Worm (Caenorhabditis elegans) whole organism, L3 larva: Measurements from ENCODE around the gene Y116A8B.4.

Source experiments
- R02D3.7 ChIP-seq: fragments of 150-350 bp; optimal IDR thresholded peaks from 2 replicates; lab custom pipeline; 2014; ENCODE audit warnings: missing biosample characterization, missing genetic modification characterization
- ama-1 ChIP-seq: fragments of 150-350 bp; optimal IDR thresholded peaks from 2 replicates; lab custom pipeline; 2018
- ceh-16 ChIP-seq: sonication (generic microtip); optimal IDR thresholded peaks from 2 replicates; lab custom pipeline; 2017; ENCODE audit warnings: missing biosample characterization, missing genetic modification characterization
- ceh-28 ChIP-seq: fragments of 150-350 bp; optimal IDR thresholded peaks from 2 replicates; lab custom pipeline; 2014; ENCODE audit warnings: missing biosample characterization, missing genetic modification reagents, missing genetic modification characterization
- ceh-82 ChIP-seq: fragments of 150-350 bp; optimal IDR thresholded peaks from 2 replicates; lab custom pipeline; 2014; ENCODE audit warnings: missing biosample characterization, missing genetic modification characterization
- ceh-9 ChIP-seq: sonication (generic microtip); optimal IDR thresholded peaks from 2 replicates; lab custom pipeline; 2018; ENCODE audit warnings: missing biosample characterization, missing genetic modification characterization
- elt-1 ChIP-seq: fragments of 150-350 bp; optimal IDR thresholded peaks from 2 replicates; lab custom pipeline; 2014; ENCODE audit warnings: missing biosample characterization, missing genetic modification characterization
- elt-2 ChIP-seq: sonication (generic microtip); optimal IDR thresholded peaks from 2 replicates; lab custom pipeline; 2016; ENCODE audit warnings: missing genetic modification reagents, mild to moderate bottlenecking, missing genetic modification characterization, missing compliant biosample characterization
- elt-3 ChIP-seq, 3 experiments: fragments of 150-350 bp in 1 of 3; sonication (generic microtip) in 2 of 3; optimal IDR thresholded peaks; 2 replicates in 2 of 3; 4 replicates in 1 of 3; lab custom pipeline; 2014 to 2017; ENCODE audit warnings: missing biosample characterization in 3 of 3, missing genetic modification characterization in 3 of 3
- fkh-10 ChIP-seq: sonication (generic microtip); optimal IDR thresholded peaks from 2 replicates; lab custom pipeline; 2017; ENCODE audit warnings: missing biosample characterization, missing genetic modification reagents, missing genetic modification characterization
- fkh-2 ChIP-seq: fragments of 150-350 bp; optimal IDR thresholded peaks from 2 replicates; lab custom pipeline; 2014; ENCODE audit warnings: missing biosample characterization, missing genetic modification reagents, missing genetic modification characterization
- fos-1 ChIP-seq: fragments of 150-350 bp; optimal IDR thresholded peaks from 2 replicates; lab custom pipeline; 2014; ENCODE audit warnings: missing biosample characterization, missing genetic modification characterization
- hmg-11 ChIP-seq: sonication (generic microtip); optimal IDR thresholded peaks from 2 replicates; lab custom pipeline; 2016; ENCODE audit warnings: missing genetic modification characterization, missing compliant biosample characterization
- lin-39 ChIP-seq: fragments of 150-350 bp; optimal IDR thresholded peaks from 2 replicates; lab custom pipeline; 2018; ENCODE audit warnings: missing biosample characterization, missing genetic modification reagents, missing genetic modification characterization
- lsy-12 ChIP-seq: sonication (generic microtip); optimal IDR thresholded peaks from 2 replicates; lab custom pipeline; 2016; ENCODE audit warnings: mild to moderate bottlenecking, missing genetic modification characterization, missing compliant biosample characterization
- mdl-1 ChIP-seq: fragments of 150-350 bp; optimal IDR thresholded peaks from 2 replicates; lab custom pipeline; 2014; ENCODE audit warnings: missing biosample characterization, missing genetic modification characterization
- mml-1 ChIP-seq: fragments of 150-350 bp; sonication (generic microtip); optimal IDR thresholded peaks from 3 replicates; lab custom pipeline; 2014; ENCODE audit warnings: missing biosample characterization, missing genetic modification characterization
- nhr-11 ChIP-seq: fragments of 150-350 bp; optimal IDR thresholded peaks from 2 replicates; lab custom pipeline; 2014; ENCODE audit warnings: missing biosample characterization, missing genetic modification characterization
- nhr-23 ChIP-seq: fragments of 150-350 bp; optimal IDR thresholded peaks from 2 replicates; lab custom pipeline; 2014; ENCODE audit warnings: missing biosample characterization, missing genetic modification reagents, missing genetic modification characterization
- nhr-237 ChIP-seq: fragments of 150-350 bp; optimal IDR thresholded peaks from 2 replicates; lab custom pipeline; 2014; ENCODE audit warnings: missing biosample characterization, missing genetic modification characterization
- nhr-25 ChIP-seq: sonication (generic microtip); optimal IDR thresholded peaks from 2 replicates; lab custom pipeline; 2017; ENCODE audit warnings: missing biosample characterization, missing genetic modification characterization
- nhr-43 ChIP-seq: sonication (generic microtip); optimal IDR thresholded peaks from 2 replicates; lab custom pipeline; 2016; ENCODE audit warnings: mild to moderate bottlenecking, missing genetic modification characterization, missing compliant biosample characterization; ENCODE audit not compliant: poor library complexity, severe bottlenecking
- nhr-67 ChIP-seq: fragments of 150-350 bp; optimal IDR thresholded peaks from 2 replicates; lab custom pipeline; 2014; ENCODE audit warnings: missing biosample characterization, missing genetic modification characterization
- nhr-76 ChIP-seq: fragments of 150-350 bp; sonication (generic microtip); optimal IDR thresholded peaks from 5 replicates; lab custom pipeline; 2014; ENCODE audit warnings: missing biosample characterization, missing genetic modification characterization
- pha-4 ChIP-seq: fragments of 150-350 bp; optimal IDR thresholded peaks from 2 replicates; lab custom pipeline; 2014; ENCODE audit warnings: missing biosample characterization, missing genetic modification reagents, missing genetic modification characterization
- pqm-1 ChIP-seq: fragments of 150-350 bp; optimal IDR thresholded peaks from 2 replicates; lab custom pipeline; 2017; ENCODE audit warnings: missing biosample characterization, missing genetic modification characterization, inconsistent platforms
- snpc-4 ChIP-seq: fragments of 150-350 bp; optimal IDR thresholded peaks from 2 replicates; lab custom pipeline; 2014; ENCODE audit warnings: missing biosample characterization, missing genetic modification characterization
- unc-39 ChIP-seq: sonication (generic microtip); optimal IDR thresholded peaks from 4 replicates; lab custom pipeline; 2017; ENCODE audit warnings: missing biosample characterization, missing genetic modification characterization
- unc-62 ChIP-seq: fragments of 150-350 bp; sonication (generic microtip); optimal IDR thresholded peaks from 4 replicates; lab custom pipeline; 2014; ENCODE audit warnings: missing biosample characterization, missing genetic modification reagents, missing genetic modification characterization

Y116A8B.4 gene

ce11 chrIV:17223474-17223873 lies at the start of gene Y116A8B.4:
Gene Y116A8B.4 (plus strand): TSS chrIV:17223774.
- TF ChIP-seq elt-2 (tag; lab: Kevin White, UChicago) (no peak), mml-1 (tag; lab: Kevin White, UChicago) (no peak), unc-39 (tag; lab: Kevin White, UChicago) (no peak), ceh-82 (tag; lab: Kevin White, UChicago) (no peak), mdl-1 (tag; lab: Kevin White, UChicago) (no peak)
- TF ChIP-seq, all 47 proteins: peak for 0

- TF ChIP-seq lsy-12 (tag; lab: Kevin White, UChicago) (peak; percentile 36), fos-1 (tag; lab: Kevin White, UChicago) (peak; percentile 24), pha-4 (tag; lab: Kevin White, UChicago) (peak; percentile 11), elt-3 (tag; optimal IDR thresholded peaks at IDR 0.05; lab: Kevin White, UChicago) (no peak), ceh-28 (tag; lab: Kevin White, UChicago) (peak; percentile 19), pqm-1 (tag; lab: Kevin White, UChicago) (peak; percentile 94), nhr-76 (tag; lab: Kevin White, UChicago) (no peak), elt-2 (tag; lab: Kevin White, UChicago) (peak; percentile 98), elt-1 (tag; lab: Kevin White, UChicago) (no peak)
- TF ChIP-seq, all 47 proteins: peak for 6
Observed at ce11 chrIV:17174087-17174486, 49.5 kb upstream of the Y116A8B.4 start.

- TF ChIP-seq pha-4 (tag; lab: Kevin White, UChicago) = peak; percentile 33
- peak; percentile 45 for TF ChIP-seq elt-2 (tag; lab: Kevin White, UChicago)
- TF ChIP-seq hmg-11 (tag; lab: Kevin White, UChicago) = no peak
Observed at ce11 chrIV:17174980-17175379, 48.6 kb upstream of the Y116A8B.4 start.

ce11 chrIV:17176177-17176576 lies 47.4 kb upstream of the Y116A8B.4 start, which contains the start of gene C52D10.3:
Gene C52D10.3 (plus strand): TSS chrIV:17176477.
- TF ChIP-seq nhr-237 (no peak), snpc-4 (no peak), ceh-9 (tag; lab: Kevin White, UChicago) (no peak), nhr-25 (tag; lab: Kevin White, UChicago) (no peak), pqm-1 (tag; lab: Kevin White, UChicago) (no peak), nhr-43 (tag; lab: Kevin White, UChicago) (no peak)
- TF ChIP-seq, all 47 proteins: peak for 0

ce11 chrIV:17179071-17179470 lies 44.5 kb upstream of the Y116A8B.4 start:
- TF ChIP-seq pqm-1 (tag; lab: Kevin White, UChicago) (peak; percentile 82), unc-39 (tag; lab: Kevin White, UChicago) (no peak), elt-2 (tag; lab: Kevin White, UChicago) (peak; percentile 66)

ce11 chrIV:17179565-17179964 lies 44.0 kb upstream of the Y116A8B.4 start:
- TF ChIP-seq mdl-1 (tag; lab: Kevin White, UChicago) (no peak), elt-2 (tag; lab: Kevin White, UChicago) (peak; percentile 45), pqm-1 (tag; lab: Kevin White, UChicago) (peak; percentile 70)

ce11 chrIV:17183032-17183608 lies 40.5 kb upstream of the Y116A8B.4 start:
- TF ChIP-seq R02D3.7 = no peak
- no peak for TF ChIP-seq nhr-67 (tag; lab: Kevin White, UChicago)
- no peak for TF ChIP-seq lsy-12 (tag; lab: Kevin White, UChicago)
- no peak for TF ChIP-seq ceh-16
- TF ChIP-seq nhr-23 (tag; lab: Kevin White, UChicago) = no peak
- TF ChIP-seq mdl-1 (tag; lab: Kevin White, UChicago) = no peak
- TF ChIP-seq nhr-11 (tag; lab: Kevin White, UChicago) = no peak

ce11 chrIV:17183629-17184028 lies 39.9 kb upstream of the Y116A8B.4 start, which contains the start of gene col-138:
Gene col-138 (minus strand): TSS chrIV:17183729.
- TF ChIP-seq ceh-28 (tag; lab: Kevin White, UChicago) = no peak
- no peak for TF ChIP-seq unc-39 (tag; lab: Kevin White, UChicago)
- no peak for TF ChIP-seq pqm-1 (tag; lab: Kevin White, UChicago)
- TF ChIP-seq nhr-76 (tag; lab: Kevin White, UChicago) = no peak
- no peak for TF ChIP-seq fkh-10 (GFP tag; lab: Kevin White, UChicago)
- TF ChIP-seq ama-1 (lab: Kevin White, UChicago) = no peak
- TF ChIP-seq fos-1 (tag; lab: Kevin White, UChicago) = no peak
- TF ChIP-seq lin-39 (tag; lab: Kevin White, UChicago) = no peak
- TF ChIP-seq ceh-9 (tag; lab: Kevin White, UChicago) = no peak
- no peak for TF ChIP-seq mml-1 (tag; lab: Kevin White, UChicago)
- TF ChIP-seq R02D3.7 = no peak
- no peak for TF ChIP-seq nhr-25 (tag; lab: Kevin White, UChicago)
- TF ChIP-seq elt-3 (tag; optimal IDR thresholded peaks at IDR 0.05; lab: Kevin White, UChicago) = no peak
- no peak for TF ChIP-seq fkh-2 (tag; lab: Kevin White, UChicago)
- TF ChIP-seq unc-62 (GFP tag; lab: Kevin White, UChicago) = no peak
- TF ChIP-seq, all 47 proteins: peak for 0
